Fruit fly (Drosophila melanogaster) whole organism, embryonic: ENCODE data around the gene CG33127.

Experiments
- CG11398 ChIP-seq: fragments of 200-800 bp; sonication (Bioruptor generic); optimal IDR thresholded peaks from 2 replicates; lab custom pipeline; 2016; ENCODE audit warnings: missing biosample characterization, missing genetic modification characterization
- CG11504 ChIP-seq: fragments of 200-800 bp; sonication (Bioruptor generic); optimal IDR thresholded peaks from 3 replicates; lab custom pipeline; 2019; ENCODE audit warnings: missing biosample characterization, mild to moderate bottlenecking, missing genetic modification characterization, moderate library complexity
- CG11723 ChIP-seq: fragments of 200-800 bp; sonication (Bioruptor generic); optimal IDR thresholded peaks from 2 replicates; lab custom pipeline; 2017; ENCODE audit warnings: missing biosample characterization, mild to moderate bottlenecking, missing genetic modification characterization
- CG12071 ChIP-seq: fragments of 200-800 bp; sonication (Bioruptor generic); optimal IDR thresholded peaks from 3 replicates; lab custom pipeline; 2018; ENCODE audit warnings: missing biosample characterization, mild to moderate bottlenecking, missing genetic modification characterization
- CG12155 ChIP-seq: fragments of 200-800 bp; sonication (Bioruptor generic); optimal IDR thresholded peaks from 3 replicates; lab custom pipeline; 2016; ENCODE audit warnings: missing biosample characterization, missing genetic modification characterization
- CG13296 ChIP-seq: fragments of 200-800 bp; sonication (Bioruptor generic); optimal IDR thresholded peaks from 3 replicates; lab custom pipeline; 2018; ENCODE audit warnings: missing biosample characterization, mild to moderate bottlenecking, missing genetic modification characterization
- CG17802 ChIP-seq: fragments of 200-800 bp; sonication (Bioruptor generic); optimal IDR thresholded peaks from 2 replicates; lab custom pipeline; 2018; ENCODE audit warnings: missing biosample characterization, mild to moderate bottlenecking, missing genetic modification characterization, moderate library complexity
- CG30403 ChIP-seq: fragments of 200-800 bp; sonication (Bioruptor generic); optimal IDR thresholded peaks from 3 replicates; lab custom pipeline; 2016; ENCODE audit warnings: missing biosample characterization, missing genetic modification characterization
- CG31441 ChIP-seq: fragments of 200-800 bp; sonication (Bioruptor generic); IDR thresholded peaks from 2 replicates; pipeline ENCODE4 v1.3.6; 2022; ENCODE audit warnings: missing biosample characterization, missing genetic modification characterization
- CG34376 ChIP-seq: fragments of 200-800 bp; sonication (Bioruptor generic); optimal IDR thresholded peaks from 2 replicates; lab custom pipeline; 2018; ENCODE audit warnings: missing biosample characterization, mild to moderate bottlenecking, missing genetic modification characterization
- CG5180 ChIP-seq: fragments of 200-800 bp; sonication (Bioruptor generic); optimal IDR thresholded peaks from 3 replicates; lab custom pipeline; 2017; ENCODE audit warnings: missing biosample characterization, missing genetic modification characterization, mild to moderate bottlenecking, moderate library complexity, missing genetic modification reagents
- CG6254 ChIP-seq: fragments of 200-800 bp; sonication (Bioruptor generic); optimal IDR thresholded peaks from 3 replicates; lab custom pipeline; 2017; ENCODE audit warnings: mild to moderate bottlenecking, missing biosample characterization, missing genetic modification reagents, missing genetic modification characterization
- CG6654 ChIP-seq: fragments of 200-800 bp; sonication (Bioruptor generic); optimal IDR thresholded peaks from 2 replicates; lab custom pipeline; 2017; ENCODE audit warnings: missing biosample characterization, mild to moderate bottlenecking, missing genetic modification characterization
- CG7745 ChIP-seq: fragments of 200-800 bp; sonication (Bioruptor generic); optimal IDR thresholded peaks from 2 replicates; lab custom pipeline; 2018; ENCODE audit warnings: missing biosample characterization, mild to moderate bottlenecking, missing genetic modification characterization, moderate library complexity
- CG7928 ChIP-seq: fragments of 200-800 bp; sonication (Bioruptor generic); optimal IDR thresholded peaks from 2 replicates; lab custom pipeline; 2017; ENCODE audit warnings: missing biosample characterization, mild to moderate bottlenecking, missing genetic modification characterization
- CG8944 ChIP-seq: fragments of 200-800 bp; sonication (Bioruptor generic); optimal IDR thresholded peaks from 3 replicates; lab custom pipeline; 2016; ENCODE audit warnings: missing biosample characterization, missing genetic modification characterization
- Doc2 ChIP-seq: fragments of 200-800 bp; sonication (Bioruptor generic); IDR thresholded peaks from 2 replicates; pipeline ENCODE4 v1.3.6; 2022; ENCODE audit warnings: missing biosample characterization, missing genetic modification characterization
- Ets65A ChIP-seq: fragments of 200-800 bp; sonication (Bioruptor generic); peaks from one replicate; lab custom pipeline; 2016; ENCODE audit warnings: missing biosample characterization, missing genetic modification characterization
- GATAe ChIP-seq: fragments of 200-800 bp; sonication (Bioruptor generic); conservative IDR thresholded peaks from 2 replicates; pipeline ENCODE4 v1.3.6; 2022; ENCODE audit warnings: missing biosample characterization, missing genetic modification characterization
- HLH3B ChIP-seq: fragments of 200-800 bp; sonication (Bioruptor generic); IDR thresholded peaks from 2 replicates; pipeline ENCODE4 v1.3.6; 2022; ENCODE audit warnings: missing biosample characterization, missing genetic modification characterization
- Hey ChIP-seq: fragments of 200-800 bp; sonication (Bioruptor generic); optimal IDR thresholded peaks from 3 replicates; lab custom pipeline; 2018; ENCODE audit warnings: missing biosample characterization, mild to moderate bottlenecking, missing genetic modification characterization
- Nf-YB ChIP-seq: fragments of 200-800 bp; sonication (Bioruptor generic); optimal IDR thresholded peaks from 3 replicates; lab custom pipeline; 2019; ENCODE audit warnings: missing biosample characterization, mild to moderate bottlenecking, missing genetic modification characterization, moderate library complexity
- Nf-YC ChIP-seq: fragments of 200-800 bp; optimal IDR thresholded peaks from 3 replicates; lab custom pipeline; 2019; ENCODE audit warnings: missing biosample characterization, mild to moderate bottlenecking, missing genetic modification characterization, moderate library complexity
- Usf ChIP-seq: fragments of 200-800 bp; sonication (Bioruptor generic); optimal IDR thresholded peaks from 2 replicates; lab custom pipeline; 2017; ENCODE audit warnings: missing genotype, missing biosample characterization, missing genetic modification characterization
- ap ChIP-seq: fragments of 200-800 bp; sonication (Bioruptor generic); IDR thresholded peaks from 2 replicates; pipeline ENCODE4 v1.3.6; 2022; ENCODE audit warnings: missing biosample characterization, missing genetic modification characterization
- ash1 ChIP-seq: fragments of 200-800 bp; sonication (Bioruptor generic); optimal IDR thresholded peaks from 2 replicates; lab custom pipeline; 2018; ENCODE audit warnings: missing biosample characterization, mild to moderate bottlenecking, missing genetic modification characterization
- caup ChIP-seq: fragments of 200-800 bp; sonication (Bioruptor generic); optimal IDR thresholded peaks from 3 replicates; lab custom pipeline; 2017; ENCODE audit warnings: missing biosample characterization, mild to moderate bottlenecking, missing genetic modification characterization, moderate library complexity; ENCODE audit not compliant: severe bottlenecking
- chinmo ChIP-seq: fragments of 200-800 bp; sonication (Bioruptor generic); IDR thresholded peaks from 4 replicates; pipeline ENCODE4 v1.3.6; 2022; ENCODE audit warnings: missing biosample characterization, missing genetic modification characterization; ENCODE audit not compliant: partially characterized antibody
- cwo ChIP-seq: fragments of 200-800 bp; sonication (Bioruptor generic); optimal IDR thresholded peaks from 3 replicates; lab custom pipeline; 2017; ENCODE audit warnings: missing biosample characterization, missing genetic modification characterization, mild to moderate bottlenecking, moderate library complexity, missing genetic modification reagents
- dan ChIP-seq: fragments of 200-800 bp; sonication (Bioruptor generic); IDR thresholded peaks from 2 replicates; pipeline ENCODE4 v1.3.6; 2022; ENCODE audit warnings: missing biosample characterization, missing genetic modification characterization
- dimm ChIP-seq: fragments of 200-800 bp; sonication (Bioruptor generic); IDR thresholded peaks from 2 replicates; pipeline ENCODE4 v1.3.6; 2022; ENCODE audit warnings: missing biosample characterization, missing genetic modification characterization
- esg ChIP-seq: fragments of 200-800 bp; sonication (Bioruptor generic); conservative IDR thresholded peaks from 2 replicates; pipeline ENCODE4 v1.3.6; 2022; ENCODE audit warnings: missing biosample characterization, missing genetic modification characterization
- exex ChIP-seq: fragments of 200-800 bp; sonication (Bioruptor generic); optimal IDR thresholded peaks from 4 replicates; lab custom pipeline; 2018; ENCODE audit warnings: missing biosample characterization, mild to moderate bottlenecking, missing genetic modification characterization, moderate library complexity
- grn ChIP-seq: fragments of 200-800 bp; sonication (Bioruptor generic); optimal IDR thresholded peaks from 3 replicates; lab custom pipeline; 2017; ENCODE audit warnings: missing biosample characterization, missing genetic modification characterization
- lab ChIP-seq: fragments of 200-800 bp; sonication (Bioruptor generic); optimal IDR thresholded peaks from 3 replicates; lab custom pipeline; 2017; ENCODE audit warnings: missing biosample characterization, missing genetic modification characterization, mild to moderate bottlenecking, moderate library complexity, missing genetic modification reagents
- mirr ChIP-seq: fragments of 200-800 bp; sonication (Bioruptor generic); optimal IDR thresholded peaks from 3 replicates; lab custom pipeline; 2018; ENCODE audit warnings: missing biosample characterization, mild to moderate bottlenecking, missing genetic modification characterization
- nom ChIP-seq: fragments of 200-800 bp; sonication (Bioruptor generic); optimal IDR thresholded peaks from 2 replicates; lab custom pipeline; 2017; ENCODE audit warnings: missing biosample characterization, missing genetic modification characterization, mild to moderate bottlenecking, moderate library complexity, missing genetic modification reagents
- oc ChIP-seq: fragments of 200-800 bp; sonication (Bioruptor generic); optimal IDR thresholded peaks from 2 replicates; lab custom pipeline; 2018; ENCODE audit warnings: missing biosample characterization, mild to moderate bottlenecking, missing genetic modification characterization, moderate library complexity
- otp ChIP-seq: fragments of 200-800 bp; sonication (Bioruptor generic); IDR thresholded peaks from 3 replicates; pipeline ENCODE4, ENCODE4 v1.3.6; 2022; ENCODE audit warnings: missing biosample characterization, missing genetic modification characterization
- pfk ChIP-seq: fragments of 200-800 bp; sonication (Bioruptor generic); optimal IDR thresholded peaks from 2 replicates; lab custom pipeline; 2018; ENCODE audit warnings: missing biosample characterization, mild to moderate bottlenecking, missing genetic modification characterization, moderate library complexity
- run ChIP-seq: fragments of 200-800 bp; sonication (Bioruptor generic); optimal IDR thresholded peaks from 3 replicates; lab custom pipeline; 2018; ENCODE audit warnings: missing biosample characterization, mild to moderate bottlenecking, missing genetic modification characterization
- so ChIP-seq: fragments of 200-800 bp; sonication (Bioruptor generic); IDR thresholded peaks from 3 replicates; pipeline ENCODE4 v1.3.6; 2022; ENCODE audit warnings: missing biosample characterization, missing genetic modification characterization
- ssp ChIP-seq: fragments of 200-800 bp; sonication (Bioruptor generic); IDR thresholded peaks from 2 replicates; pipeline ENCODE4 v1.3.6; 2022; ENCODE audit warnings: missing biosample characterization, missing genetic modification characterization
- tgo ChIP-seq: fragments of 200-800 bp; sonication (Bioruptor generic); IDR thresholded peaks from 3 replicates; pipeline ENCODE4 v1.3.6; 2022; ENCODE audit warnings: missing biosample characterization, missing genetic modification characterization
- tna ChIP-seq: fragments of 200-800 bp; sonication (Bioruptor generic); IDR thresholded peaks from 2 replicates; pipeline ENCODE4 v1.3.6; 2022; ENCODE audit warnings: missing biosample characterization, missing genetic modification characterization; ENCODE audit not compliant: partially characterized antibody
- vfl ChIP-seq: fragments of 200-800 bp; sonication (Bioruptor generic); optimal IDR thresholded peaks from 2 replicates; lab custom pipeline; 2016; ENCODE audit warnings: missing biosample characterization, missing genetic modification characterization
- wdn ChIP-seq: fragments of 200-800 bp; sonication (Bioruptor generic); IDR thresholded peaks from 2 replicates; pipeline ENCODE4 v1.3.6; 2022; ENCODE audit warnings: missing biosample characterization, missing genetic modification characterization

CG33127 gene

dm6 chr2L:319745-320144 is 2.2 kb upstream of the CG33127 start:
- no peak for TF ChIP-seq dimm (GFP tag; lab: Robert Waterston, UW)
- TF ChIP-seq tgo = no peak
- TF ChIP-seq Nf-YC (tag; lab: Kevin White, UChicago) = peak; percentile 87
- peak; percentile 67 for TF ChIP-seq CG11504 (tag; lab: Kevin White, UChicago)
- TF ChIP-seq exex (tag; lab: Kevin White, UChicago) = peak; percentile 80
- TF ChIP-seq Nf-YB (GFP tag; lab: Kevin White, UChicago) = peak; percentile 83

dm6 chr2L:321148-321547 is 753 bp upstream of the CG33127 start, which contains the start of gene CG11911:
Gene CG11911 (minus strand): TSS chr2L:321248.
- no peak for TF ChIP-seq oc (tag; lab: Kevin White, UChicago)
- no peak for TF ChIP-seq CG17802 (tag; lab: Kevin White, UChicago)
- TF ChIP-seq so (GFP tag; lab: Robert Waterston, UW) = no peak
- peak; percentile 19 for TF ChIP-seq Ets65A (GFP tag; lab: Kevin White, UChicago)
- no peak for TF ChIP-seq tna (GFP tag; lab: Robert Waterston, UW)
- TF ChIP-seq esg (GFP tag; lab: Robert Waterston, UW) = no peak
- peak; percentile 83 for TF ChIP-seq exex (tag; lab: Kevin White, UChicago)

- no peak for TF ChIP-seq CG7745 (tag; lab: Kevin White, UChicago)
- no peak for TF ChIP-seq chinmo (GFP tag; lab: Robert Waterston, UW)
- TF ChIP-seq CG31441 = no peak
- peak; percentile 28 for TF ChIP-seq lab (GFP tag; lab: Kevin White, UChicago)
- TF ChIP-seq CG12071 (GFP tag; lab: Kevin White, UChicago) = peak; percentile 46
- TF ChIP-seq pfk = peak; percentile 16
- TF ChIP-seq ap (GFP tag; lab: Robert Waterston, UW) = no peak
- peak; percentile 98 for TF ChIP-seq exex (tag; lab: Kevin White, UChicago)
- TF ChIP-seq Hey = peak; percentile 94
- peak; percentile 14 for TF ChIP-seq CG5180 (GFP tag; lab: Kevin White, UChicago)
- TF ChIP-seq dan (GFP tag; lab: Robert Waterston, UW) = no peak
- peak; percentile 60 for TF ChIP-seq CG34376 (GFP tag; lab: Kevin White, UChicago)
- no peak for TF ChIP-seq nom
- TF ChIP-seq grn (GFP tag; lab: Kevin White, UChicago) = peak; percentile 87
- TF ChIP-seq CG30403 (GFP tag; lab: Kevin White, UChicago) = no peak
- no peak for TF ChIP-seq Doc2
- TF ChIP-seq CG13296 (GFP tag; lab: Kevin White, UChicago) = peak; percentile 24
- no peak for TF ChIP-seq ssp (GFP tag; lab: Robert Waterston, UW)
- peak; percentile 4 for TF ChIP-seq caup (GFP tag; lab: Kevin White, UChicago)
- peak; percentile 87 for TF ChIP-seq mirr (GFP tag; lab: Kevin White, UChicago)
- no peak for TF ChIP-seq ash1 (GFP tag; lab: Kevin White, UChicago)
- TF ChIP-seq vfl (GFP tag; lab: Kevin White, UChicago) = no peak
- no peak for TF ChIP-seq CG6654 (GFP tag; lab: Kevin White, UChicago)
- peak; percentile 55 for TF ChIP-seq GATAe
- no peak for TF ChIP-seq Usf (GFP tag; lab: Kevin White, UChicago)
- TF ChIP-seq CG7928 (GFP tag; lab: Kevin White, UChicago) = no peak
- TF ChIP-seq HLH3B (GFP tag; lab: Robert Waterston, UW) = no peak
- no peak for TF ChIP-seq run (tag; lab: Kevin White, UChicago)
- TF ChIP-seq wdn (GFP tag; lab: Robert Waterston, UW) = no peak
- no peak for TF ChIP-seq CG8944 (GFP tag; lab: Kevin White, UChicago)
- peak; percentile 0 for TF ChIP-seq cwo (GFP tag; lab: Kevin White, UChicago)
- TF ChIP-seq CG6254 (GFP tag; lab: Kevin White, UChicago) = peak; percentile 29
- no peak for TF ChIP-seq CG11723 (GFP tag; lab: Kevin White, UChicago)
- TF ChIP-seq CG12155 (GFP tag; lab: Kevin White, UChicago) = no peak
- no peak for TF ChIP-seq otp (GFP tag; lab: Robert Waterston, UW)
- no peak for TF ChIP-seq CG11398 (GFP tag; lab: Kevin White, UChicago)
Measured at dm6 chr2L:322915-323314, 1.0 kb downstream of the CG33127 start.
